Worm (Caenorhabditis elegans) whole organism, L2 larva: ENCODE data around the gene K08E4.7.
A peak's percentile ranks its signal among the peaks of the same experiment; 100 is the strongest.

Experiments
- F13H6.1 ChIP-seq: sonication (generic microtip); optimal IDR thresholded peaks from 2 replicates; lab custom pipeline; 2016; ENCODE audit warnings: missing genetic modification characterization, missing compliant biosample characterization
- ZK546.5 ChIP-seq: sonication (generic microtip); optimal IDR thresholded peaks from 2 replicates; lab custom pipeline; 2017; ENCODE audit warnings: missing biosample characterization, missing genetic modification characterization
- alr-1 ChIP-seq: fragments of 150-350 bp; optimal IDR thresholded peaks from 2 replicates; lab custom pipeline; 2014; ENCODE audit warnings: missing biosample characterization, missing genetic modification characterization
- aly-2 ChIP-seq: fragments of 150-350 bp; optimal IDR thresholded peaks from 2 replicates; lab custom pipeline; 2014; ENCODE audit warnings: missing biosample characterization, missing genetic modification characterization
- fos-1 ChIP-seq: fragments of 150-350 bp; optimal IDR thresholded peaks from 2 replicates; lab custom pipeline; 2014; ENCODE audit warnings: missing biosample characterization, missing genetic modification characterization
- lin-13 ChIP-seq: fragments of 150-350 bp; optimal IDR thresholded peaks from 2 replicates; lab custom pipeline; 2014; ENCODE audit warnings: missing biosample characterization, missing genetic modification reagents, missing genetic modification characterization
- nhr-10 ChIP-seq: sonication (generic microtip); optimal IDR thresholded peaks from 2 replicates; lab custom pipeline; 2017; ENCODE audit warnings: missing biosample characterization, missing genetic modification characterization
- nhr-12 ChIP-seq: fragments of 150-350 bp; optimal IDR thresholded peaks from 2 replicates; lab custom pipeline; 2014; ENCODE audit warnings: missing biosample characterization, missing genetic modification characterization
- nhr-77 ChIP-seq: fragments of 150-350 bp; optimal IDR thresholded peaks from 2 replicates; lab custom pipeline; 2014; ENCODE audit warnings: missing biosample characterization, missing genetic modification characterization
- sem-4 ChIP-seq: fragments of 150-350 bp; optimal IDR thresholded peaks from 2 replicates; lab custom pipeline; 2014; ENCODE audit warnings: missing biosample characterization, missing genetic modification reagents, missing genetic modification characterization
- unc-55 ChIP-seq: fragments of 150-350 bp; sonication (generic microtip); optimal IDR thresholded peaks from 3 replicates; lab custom pipeline; 2014; ENCODE audit warnings: missing biosample characterization, missing genetic modification reagents, missing genetic modification characterization
- ztf-11 ChIP-seq: sonication (generic microtip); optimal IDR thresholded peaks from 2 replicates; lab custom pipeline; 2017; ENCODE audit warnings: missing biosample characterization, missing genetic modification characterization

DNA sequence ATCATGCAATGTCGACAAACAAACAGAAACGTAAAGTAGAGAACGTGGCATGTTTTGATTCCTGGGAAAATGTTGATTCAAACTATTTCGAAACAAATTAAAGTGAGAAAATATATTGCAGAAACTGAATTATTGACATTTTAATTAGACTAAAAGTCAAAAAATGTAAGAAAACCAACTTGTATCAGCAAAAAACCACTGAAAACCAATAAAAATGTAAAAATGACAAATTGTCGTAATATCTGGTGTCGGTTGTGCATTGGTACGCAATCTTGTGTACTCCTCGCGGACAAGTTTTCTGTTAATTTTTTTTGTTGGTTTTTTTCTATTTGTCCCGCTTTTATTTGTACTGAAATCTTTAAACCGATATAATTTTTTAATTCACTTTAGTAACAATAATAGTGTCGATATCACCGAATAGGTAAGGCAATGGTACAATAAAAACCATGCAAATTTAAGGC lies 45.8 kb upstream of the K08E4.7 start, which contains the start of gene T12G3.11:
- TF ChIP-seq ztf-11 (no peak), aly-2 (tag; lab: Kevin White, UChicago) (no peak), nhr-77 (tag; lab: Kevin White, UChicago) (no peak), unc-55 (GFP tag; lab: Kevin White, UChicago) (peak; percentile 77), nhr-10 (no peak), nhr-12 (tag; lab: Kevin White, UChicago) (no peak), ZK546.5 (tag; lab: Kevin White, UChicago) (no peak), lin-13 (GFP tag; lab: Kevin White, UChicago) (peak; percentile 31), alr-1 (tag; lab: Kevin White, UChicago) (no peak), fos-1 (tag; lab: Kevin White, UChicago) (peak; percentile 9), F13H6.1 (tag; lab: Kevin White, UChicago) (peak; percentile 30), sem-4 (no peak)
